Fruit fly (Drosophila melanogaster) whole organism, wandering third instar larva: Measurements from ENCODE around the gene CG4098.

Experiments
- CG32264 ChIP-seq: fragments of 200-800 bp; sonication (Bioruptor generic); optimal IDR thresholded peaks from 2 replicates; lab custom pipeline; 2016; ENCODE audit warnings: missing biosample characterization, missing genetic modification characterization
- CG9705 ChIP-seq: fragments of 200-800 bp; sonication (Bioruptor generic); optimal IDR thresholded peaks from 2 replicates; lab custom pipeline; 2018; ENCODE audit warnings: missing biosample characterization, mild to moderate bottlenecking, missing genetic modification characterization
- Mio ChIP-seq: sonication (Bioruptor generic); optimal IDR thresholded peaks from 2 replicates; lab custom pipeline; 2016; ENCODE audit warnings: missing biosample characterization, missing genetic modification characterization
- OdsH ChIP-seq: fragments of 200-800 bp; sonication (Bioruptor generic); optimal IDR thresholded peaks from 2 replicates; lab custom pipeline; 2016; ENCODE audit warnings: missing biosample characterization, mild to moderate bottlenecking, missing genetic modification characterization
- dsf ChIP-seq: sonication (Bioruptor generic); optimal IDR thresholded peaks from 2 replicates; lab custom pipeline; 2016; ENCODE audit warnings: missing biosample characterization, missing genetic modification characterization, borderline replicate concordance
- fru ChIP-seq: fragments of 200-800 bp; sonication (Bioruptor generic); optimal IDR thresholded peaks from 3 replicates; lab custom pipeline; 2016; ENCODE audit warnings: missing biosample characterization, mild to moderate bottlenecking, missing genetic modification characterization
- rgr ChIP-seq: fragments of 200-800 bp; sonication (Bioruptor generic); optimal IDR thresholded peaks from 3 replicates; lab custom pipeline; 2016; ENCODE audit warnings: missing biosample characterization, mild to moderate bottlenecking, missing genetic modification characterization
- sage ChIP-seq: fragments of 200-800 bp; sonication (Bioruptor generic); optimal IDR thresholded peaks from 2 replicates; lab custom pipeline; 2016; ENCODE audit warnings: missing biosample characterization, mild to moderate bottlenecking, missing genetic modification characterization
- woc ChIP-seq: sonication (Bioruptor generic); optimal IDR thresholded peaks from 2 replicates; lab custom pipeline; 2016; ENCODE audit warnings: missing biosample characterization, mild to moderate bottlenecking, missing genetic modification characterization

dm6 chr3L:16612152-16612551 is 3.0 kb upstream of the CG4098 start, which contains the start of gene CG4101:
- TF ChIP-seq fru = peak; percentile 84
- TF ChIP-seq CG9705 (GFP tag; lab: Kevin White, UChicago) = peak; percentile 75
- TF ChIP-seq woc (GFP tag; lab: Kevin White, UChicago) = peak; percentile 79
- TF ChIP-seq rgr (GFP tag; lab: Kevin White, UChicago) = peak; percentile 87
- TF ChIP-seq CG32264 (GFP tag; lab: Kevin White, UChicago) = peak; percentile 62
- TF ChIP-seq dsf (GFP tag; lab: Kevin White, UChicago) = peak; percentile 77
- peak; percentile 77 for TF ChIP-seq OdsH (GFP tag; lab: Kevin White, UChicago)
- peak; percentile 6 for TF ChIP-seq Mio
- TF ChIP-seq sage (GFP tag; lab: Kevin White, UChicago) = peak; percentile 62
